Worm (Caenorhabditis elegans) whole organism, L3 larva: ENCODE measurements around the gene frpr-3.

ENCODE experiments used
- R02D3.7 ChIP-seq: fragments of 150-350 bp; optimal IDR thresholded peaks from 2 replicates; lab custom pipeline; 2014; ENCODE audit warnings: missing biosample characterization, missing genetic modification characterization
- aly-2 ChIP-seq: fragments of 150-350 bp; optimal IDR thresholded peaks from 2 replicates; lab custom pipeline; 2014; ENCODE audit warnings: missing biosample characterization, missing genetic modification characterization
- ama-1 ChIP-seq: fragments of 150-350 bp; optimal IDR thresholded peaks from 2 replicates; lab custom pipeline; 2018
- ceh-16 ChIP-seq: sonication (generic microtip); optimal IDR thresholded peaks from 2 replicates; lab custom pipeline; 2017; ENCODE audit warnings: missing biosample characterization, missing genetic modification characterization
- ceh-28 ChIP-seq: fragments of 150-350 bp; optimal IDR thresholded peaks from 2 replicates; lab custom pipeline; 2014; ENCODE audit warnings: missing biosample characterization, missing genetic modification reagents, missing genetic modification characterization
- ceh-82 ChIP-seq: fragments of 150-350 bp; optimal IDR thresholded peaks from 2 replicates; lab custom pipeline; 2014; ENCODE audit warnings: missing biosample characterization, missing genetic modification characterization
- ceh-9 ChIP-seq: sonication (generic microtip); optimal IDR thresholded peaks from 2 replicates; lab custom pipeline; 2018; ENCODE audit warnings: missing biosample characterization, missing genetic modification characterization
- daf-12 ChIP-seq: fragments of 150-350 bp; optimal IDR thresholded peaks from 2 replicates; lab custom pipeline; 2014; ENCODE audit warnings: missing biosample characterization, missing genetic modification reagents, missing genetic modification characterization
- egl-5 ChIP-seq: fragments of 150-350 bp; optimal IDR thresholded peaks from 2 replicates; lab custom pipeline; 2017; ENCODE audit warnings: missing biosample characterization, missing genetic modification reagents, missing genetic modification characterization, inconsistent platforms
- elt-1 ChIP-seq: fragments of 150-350 bp; optimal IDR thresholded peaks from 2 replicates; lab custom pipeline; 2014; ENCODE audit warnings: missing biosample characterization, missing genetic modification characterization
- elt-2 ChIP-seq: sonication (generic microtip); optimal IDR thresholded peaks from 2 replicates; lab custom pipeline; 2016; ENCODE audit warnings: missing genetic modification reagents, mild to moderate bottlenecking, missing genetic modification characterization, missing compliant biosample characterization
- eor-1 ChIP-seq, 2 experiments: fragments of 150-350 bp; optimal IDR thresholded peaks; 2 replicates each; lab custom pipeline; 2014 to 2018; ENCODE audit warnings: missing biosample characterization in 2 of 2, missing genetic modification characterization in 2 of 2
- fkh-10 ChIP-seq: sonication (generic microtip); optimal IDR thresholded peaks from 2 replicates; lab custom pipeline; 2017; ENCODE audit warnings: missing biosample characterization, missing genetic modification reagents, missing genetic modification characterization
- fkh-2 ChIP-seq: fragments of 150-350 bp; optimal IDR thresholded peaks from 2 replicates; lab custom pipeline; 2014; ENCODE audit warnings: missing biosample characterization, missing genetic modification reagents, missing genetic modification characterization
- fos-1 ChIP-seq: fragments of 150-350 bp; optimal IDR thresholded peaks from 2 replicates; lab custom pipeline; 2014; ENCODE audit warnings: missing biosample characterization, missing genetic modification characterization
- hmg-11 ChIP-seq: sonication (generic microtip); optimal IDR thresholded peaks from 2 replicates; lab custom pipeline; 2016; ENCODE audit warnings: missing genetic modification characterization, missing compliant biosample characterization
- jun-1 ChIP-seq: fragments of 150-350 bp; optimal IDR thresholded peaks from 2 replicates; lab custom pipeline; 2014; ENCODE audit warnings: missing biosample characterization, missing genetic modification reagents, missing genetic modification characterization
- lin-15B ChIP-seq: fragments of 150-350 bp; optimal IDR thresholded peaks from 2 replicates; lab custom pipeline; 2014; ENCODE audit warnings: missing biosample characterization, missing genetic modification characterization
- lin-39 ChIP-seq: fragments of 150-350 bp; optimal IDR thresholded peaks from 2 replicates; lab custom pipeline; 2018; ENCODE audit warnings: missing biosample characterization, missing genetic modification reagents, missing genetic modification characterization
- lsy-12 ChIP-seq: sonication (generic microtip); optimal IDR thresholded peaks from 2 replicates; lab custom pipeline; 2016; ENCODE audit warnings: mild to moderate bottlenecking, missing genetic modification characterization, missing compliant biosample characterization
- mdl-1 ChIP-seq: fragments of 150-350 bp; optimal IDR thresholded peaks from 2 replicates; lab custom pipeline; 2014; ENCODE audit warnings: missing biosample characterization, missing genetic modification characterization
- nhr-11 ChIP-seq: fragments of 150-350 bp; optimal IDR thresholded peaks from 2 replicates; lab custom pipeline; 2014; ENCODE audit warnings: missing biosample characterization, missing genetic modification characterization
- nhr-12 ChIP-seq: fragments of 150-350 bp; optimal IDR thresholded peaks from 2 replicates; lab custom pipeline; 2014; ENCODE audit warnings: missing biosample characterization, missing genetic modification characterization
- nhr-23 ChIP-seq: fragments of 150-350 bp; optimal IDR thresholded peaks from 2 replicates; lab custom pipeline; 2014; ENCODE audit warnings: missing biosample characterization, missing genetic modification reagents, missing genetic modification characterization
- nhr-237 ChIP-seq: fragments of 150-350 bp; optimal IDR thresholded peaks from 2 replicates; lab custom pipeline; 2014; ENCODE audit warnings: missing biosample characterization, missing genetic modification characterization
- nhr-28 ChIP-seq: fragments of 150-350 bp; optimal IDR thresholded peaks from 2 replicates; lab custom pipeline; 2014; ENCODE audit warnings: missing biosample characterization, missing genetic modification characterization
- nhr-43 ChIP-seq: sonication (generic microtip); optimal IDR thresholded peaks from 2 replicates; lab custom pipeline; 2016; ENCODE audit warnings: mild to moderate bottlenecking, missing genetic modification characterization, missing compliant biosample characterization; ENCODE audit not compliant: poor library complexity, severe bottlenecking
- nhr-67 ChIP-seq: fragments of 150-350 bp; optimal IDR thresholded peaks from 2 replicates; lab custom pipeline; 2014; ENCODE audit warnings: missing biosample characterization, missing genetic modification characterization
- nhr-76 ChIP-seq: fragments of 150-350 bp; sonication (generic microtip); optimal IDR thresholded peaks from 5 replicates; lab custom pipeline; 2014; ENCODE audit warnings: missing biosample characterization, missing genetic modification characterization
- nhr-77 ChIP-seq: fragments of 150-350 bp; optimal IDR thresholded peaks from 2 replicates; lab custom pipeline; 2014; ENCODE audit warnings: missing biosample characterization, missing genetic modification characterization
- pha-4 ChIP-seq: fragments of 150-350 bp; optimal IDR thresholded peaks from 2 replicates; lab custom pipeline; 2014; ENCODE audit warnings: missing biosample characterization, missing genetic modification reagents, missing genetic modification characterization
- sea-2 ChIP-seq: fragments of 150-350 bp; sonication (generic microtip); optimal IDR thresholded peaks from 4 replicates; lab custom pipeline; 2014; ENCODE audit warnings: missing biosample characterization, missing genetic modification reagents, missing genetic modification characterization
- skn-1 ChIP-seq: fragments of 150-350 bp; optimal IDR thresholded peaks from 2 replicates; lab custom pipeline; 2014; ENCODE audit warnings: missing biosample characterization, missing genetic modification characterization
- snpc-4 ChIP-seq: fragments of 150-350 bp; optimal IDR thresholded peaks from 2 replicates; lab custom pipeline; 2014; ENCODE audit warnings: missing biosample characterization, missing genetic modification characterization
- unc-39 ChIP-seq: sonication (generic microtip); optimal IDR thresholded peaks from 4 replicates; lab custom pipeline; 2017; ENCODE audit warnings: missing biosample characterization, missing genetic modification characterization
- zag-1 ChIP-seq: fragments of 150-350 bp; optimal IDR thresholded peaks from 2 replicates; lab custom pipeline; 2014; ENCODE audit warnings: missing biosample characterization, missing genetic modification characterization
- ztf-4 ChIP-seq: fragments of 150-350 bp; optimal IDR thresholded peaks from 2 replicates; lab custom pipeline; 2014; ENCODE audit warnings: missing biosample characterization, missing genetic modification characterization

The frpr-3 gene

ce11 chrV:7770961-7771360, at the start of gene frpr-3:
TSS of gene frpr-3 (plus strand) at chrV:7771261.
- TF ChIP-seq ceh-16 (tag; lab: Kevin White, UChicago): no peak
- no peak for TF ChIP-seq fkh-2 (tag; lab: Kevin White, UChicago)
- TF ChIP-seq jun-1 (tag; lab: Kevin White, UChicago): no peak
- no peak for TF ChIP-seq nhr-67 (tag; lab: Kevin White, UChicago)
- no peak for TF ChIP-seq ama-1
- no peak for TF ChIP-seq nhr-11
- no peak for TF ChIP-seq nhr-12
- no peak for TF ChIP-seq eor-1 (tag; optimal IDR thresholded peaks at IDR 0.05; lab: Kevin White, UChicago)

ce11 chrV:7721945-7722344, 49.1 kb upstream of the frpr-3 start, which contains the start of gene ZK105.14:
TSS of gene ZK105.14 (minus strand) at chrV:7722045.
- TF ChIP-seq egl-5 (no peak), ama-1 (no peak), eor-1 (tag; optimal IDR thresholded peaks at IDR 0.05; lab: Kevin White, UChicago) (no peak), fkh-2 (tag; lab: Kevin White, UChicago) (no peak), nhr-28 (tag; lab: Kevin White, UChicago) (no peak), nhr-77 (tag; lab: Kevin White, UChicago) (no peak), sea-2 (GFP tag; lab: Kevin White, UChicago) (no peak), zag-1 (tag; lab: Kevin White, UChicago) (no peak), elt-1 (tag; lab: Kevin White, UChicago) (no peak), daf-12 (tag; lab: Kevin White, UChicago) (no peak), nhr-43 (tag; lab: Kevin White, UChicago) (no peak), ceh-9 (tag; lab: Kevin White, UChicago) (no peak), pha-4 (tag; lab: Kevin White, UChicago) (no peak), mdl-1 (no peak), nhr-237 (tag; lab: Kevin White, UChicago) (no peak), skn-1 (tag; lab: Kevin White, UChicago) (no peak), lin-39 (tag; lab: Kevin White, UChicago) (no peak), R02D3.7 (tag; lab: Kevin White, UChicago) (no peak), lsy-12 (tag; lab: Kevin White, UChicago) (no peak)

DNA sequence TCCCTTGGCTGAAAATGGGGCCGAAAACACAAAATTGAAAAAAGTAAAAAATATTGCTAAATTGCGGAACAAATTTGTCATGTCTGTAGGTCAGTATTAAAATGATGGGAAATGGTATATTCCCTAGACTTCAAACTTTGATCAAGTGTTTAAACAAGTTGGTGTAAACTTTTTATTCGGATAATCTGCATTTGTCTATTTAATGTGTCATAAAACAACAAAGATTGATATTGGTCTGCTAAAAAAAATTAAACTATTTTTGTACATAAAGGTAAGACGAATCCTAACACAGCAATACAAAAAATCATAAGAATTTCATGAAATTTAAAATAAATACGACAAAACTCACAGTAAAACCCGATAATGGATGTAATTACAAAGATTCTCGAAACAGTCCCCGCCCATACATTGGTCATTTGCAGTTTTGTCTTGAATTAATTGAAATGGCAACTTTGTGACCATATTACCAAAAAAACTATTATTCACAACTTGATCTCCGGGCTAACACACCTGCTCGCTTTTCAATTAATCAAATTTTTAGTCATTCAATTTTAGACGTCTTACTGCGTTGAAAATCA, 47.0 kb upstream of the frpr-3 start, which contains the start of the genes ZK105.6 and ZK105.8:
ZK105.6 (minus strand) TSS at position 101 of the 578 bp plus-strand sequence.
ZK105.8 (plus strand) TSS at position 528 of the 578 bp plus-strand sequence.
- no peak for TF ChIP-seq elt-1 (tag; lab: Kevin White, UChicago)
- no peak for TF ChIP-seq sea-2 (GFP tag; lab: Kevin White, UChicago)
- no peak for TF ChIP-seq ztf-4
- TF ChIP-seq nhr-76: no peak
- TF ChIP-seq fkh-10 (GFP tag; lab: Kevin White, UChicago): no peak
- no peak for TF ChIP-seq egl-5
- TF ChIP-seq fkh-2 (tag; lab: Kevin White, UChicago): no peak
- no peak for TF ChIP-seq aly-2 (tag; lab: Kevin White, UChicago)
- no peak for TF ChIP-seq lin-15B
- TF ChIP-seq hmg-11: no peak
- no peak for TF ChIP-seq R02D3.7 (tag; lab: Kevin White, UChicago)

DNA sequence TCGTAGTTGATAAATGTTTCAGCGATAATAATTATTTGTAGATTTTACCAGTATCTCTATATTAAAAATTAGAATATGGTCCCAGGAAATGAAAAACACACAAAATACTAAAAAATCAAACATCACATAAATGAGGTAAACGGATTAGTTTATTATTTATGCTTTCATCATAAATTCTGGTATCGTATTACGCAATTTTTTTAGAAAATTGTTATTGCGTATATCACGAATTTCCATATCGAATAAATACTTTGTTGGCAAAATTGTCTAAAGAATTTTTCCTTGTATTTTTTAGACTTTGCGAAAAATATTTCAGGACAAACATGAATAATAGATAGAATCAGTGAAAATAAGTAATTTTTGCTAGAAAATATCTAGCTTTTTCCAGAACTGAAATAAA, 44.9 kb upstream of the frpr-3 start:
- TF ChIP-seq hmg-11: no peak
- TF ChIP-seq R02D3.7 (tag; lab: Kevin White, UChicago): no peak
- TF ChIP-seq nhr-43 (tag; lab: Kevin White, UChicago): no peak
- TF ChIP-seq jun-1 (tag; lab: Kevin White, UChicago): no peak
- TF ChIP-seq nhr-11: no peak
- TF ChIP-seq unc-39 (tag; lab: Kevin White, UChicago): no peak
- TF ChIP-seq nhr-237 (tag; lab: Kevin White, UChicago): no peak
- TF ChIP-seq snpc-4 (tag; lab: Kevin White, UChicago): no peak
- TF ChIP-seq fkh-10 (GFP tag; lab: Kevin White, UChicago): no peak
- no peak for TF ChIP-seq fos-1 (tag; lab: Kevin White, UChicago)
- TF ChIP-seq ceh-28: no peak
- TF ChIP-seq nhr-76: no peak
- no peak for TF ChIP-seq nhr-77 (tag; lab: Kevin White, UChicago)
- no peak for TF ChIP-seq egl-5
- no peak for TF ChIP-seq ztf-4
- no peak for TF ChIP-seq nhr-23 (tag; lab: Kevin White, UChicago)
- no peak for TF ChIP-seq ceh-82 (tag; lab: Kevin White, UChicago)
- TF ChIP-seq elt-2 (tag; lab: Kevin White, UChicago): no peak
- TF ChIP-seq, all 47 proteins: peak for 0
